Fruit fly (Drosophila melanogaster): ENCODE measurements around the gene Mrp4.

- TF ChIP-seq CG11617 (GFP tag; optimal IDR thresholded peaks at IDR 0.05) (no peak), ovo (GFP tag; optimal IDR thresholded peaks at IDR 0.05) (no peak), Hr96 (GFP tag; optimal IDR thresholded peaks at IDR 0.05) (no peak), pad (GFP tag; optimal IDR thresholded peaks at IDR 0.05) (no peak), Mnt (GFP tag; optimal IDR thresholded peaks at IDR 0.05) (no peak), cic (GFP tag; optimal IDR thresholded peaks at IDR 0.05) (no peak), CG1620 (GFP tag; optimal IDR thresholded peaks at IDR 0.05) (no peak), CG12768 (GFP tag; optimal IDR thresholded peaks at IDR 0.05) (no peak), CG7101 (tag; optimal IDR thresholded peaks at IDR 0.05) (no peak), bab1 (GFP tag; optimal IDR thresholded peaks at IDR 0.05) (no peak), CG33017 (tag; optimal IDR thresholded peaks at IDR 0.05) (no peak), CG14711 (tag; optimal IDR thresholded peaks at IDR 0.05) (no peak), kay (GFP tag; ENCODE audit: borderline replicate concordance) (no peak), CG7045 (GFP tag; optimal IDR thresholded peaks at IDR 0.05) (no peak)
Measured at dm6 chr3R:11553845-11554244, 15.2 kb upstream of the Mrp4 start, which contains the start of gene CG14708.
